Fruit fly (Drosophila melanogaster) whole organism: Measurements from ENCODE around the gene mRpL9.

ENCODE experiments used
- EcR ChIP-seq, 2 experiments: fragments of >200 bp; optimal IDR thresholded peaks; 2 replicates each; lab custom pipeline; 2017; ENCODE audit warnings: missing biosample characterization in 2 of 2, missing genetic modification characterization in 2 of 2, missing genetic modification reagents in 2 of 2
- usp ChIP-seq: fragments of >200 bp; optimal IDR thresholded peaks from 2 replicates; lab custom pipeline; 2017; ENCODE audit warnings: missing biosample characterization, missing genetic modification characterization, mixed read lengths

DNA sequence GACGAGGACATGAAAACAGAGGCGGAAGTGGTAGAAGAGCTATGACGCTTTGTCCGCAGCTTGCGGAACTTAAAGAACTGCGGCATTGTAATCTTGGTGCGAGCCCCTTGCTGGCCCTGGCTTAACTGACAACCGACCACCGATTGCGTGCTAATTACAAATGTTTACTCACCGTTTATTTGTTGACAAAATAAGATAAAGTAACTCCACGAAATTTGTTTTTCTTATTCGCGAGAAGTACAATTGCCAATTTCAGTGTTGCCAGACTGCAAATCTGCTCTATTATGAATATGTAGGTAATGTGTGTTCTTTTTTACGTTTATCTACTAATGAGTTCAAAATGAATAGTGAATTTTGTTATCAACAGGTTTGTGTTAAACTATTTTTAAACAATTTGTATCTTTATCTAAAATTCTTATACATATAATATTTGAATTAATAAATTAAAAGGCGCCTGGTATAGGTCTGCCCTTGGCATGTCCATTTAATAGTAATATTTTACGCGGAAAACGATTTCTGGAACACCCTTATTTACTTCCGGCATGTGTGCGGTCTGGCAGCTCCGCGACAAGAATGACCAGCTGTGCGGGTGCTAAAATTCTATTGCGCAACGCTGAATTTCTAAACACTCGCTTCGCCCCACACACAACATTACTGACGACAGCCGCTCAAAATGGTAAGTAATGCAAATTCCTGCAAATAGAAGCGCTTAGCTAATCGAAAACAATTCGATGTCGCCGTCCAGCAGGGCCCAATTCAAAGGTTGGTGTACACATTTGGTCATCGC is 26.3 kb downstream of the mRpL9 start, which contains the start of the genes Atg4b and Hibch:
- no peak for TF ChIP-seq usp (GFP tag; lab: Kevin White, UChicago)
- TF ChIP-seq EcR (GFP tag; optimal IDR thresholded peaks at IDR 0.05; lab: Kevin White, UChicago): no peak
